Fruit fly (Drosophila melanogaster) whole organism: Measurements from ENCODE around the gene yellow-b.

ENCODE experiments used
- CG8478 ChIP-seq: fragments of >200 bp; optimal IDR thresholded peaks from 2 replicates; lab custom pipeline; 2018; ENCODE audit warnings: inconsistent platforms
- Dll ChIP-seq: fragments of >200 bp; optimal IDR thresholded peaks from 2 replicates; lab custom pipeline; 2017
- pan ChIP-seq: fragments of >200 bp; optimal IDR thresholded peaks from 2 replicates; lab custom pipeline; 2017
- psq ChIP-seq: fragments of >200 bp; optimal IDR thresholded peaks from 2 replicates; lab custom pipeline; 2017

DNA sequence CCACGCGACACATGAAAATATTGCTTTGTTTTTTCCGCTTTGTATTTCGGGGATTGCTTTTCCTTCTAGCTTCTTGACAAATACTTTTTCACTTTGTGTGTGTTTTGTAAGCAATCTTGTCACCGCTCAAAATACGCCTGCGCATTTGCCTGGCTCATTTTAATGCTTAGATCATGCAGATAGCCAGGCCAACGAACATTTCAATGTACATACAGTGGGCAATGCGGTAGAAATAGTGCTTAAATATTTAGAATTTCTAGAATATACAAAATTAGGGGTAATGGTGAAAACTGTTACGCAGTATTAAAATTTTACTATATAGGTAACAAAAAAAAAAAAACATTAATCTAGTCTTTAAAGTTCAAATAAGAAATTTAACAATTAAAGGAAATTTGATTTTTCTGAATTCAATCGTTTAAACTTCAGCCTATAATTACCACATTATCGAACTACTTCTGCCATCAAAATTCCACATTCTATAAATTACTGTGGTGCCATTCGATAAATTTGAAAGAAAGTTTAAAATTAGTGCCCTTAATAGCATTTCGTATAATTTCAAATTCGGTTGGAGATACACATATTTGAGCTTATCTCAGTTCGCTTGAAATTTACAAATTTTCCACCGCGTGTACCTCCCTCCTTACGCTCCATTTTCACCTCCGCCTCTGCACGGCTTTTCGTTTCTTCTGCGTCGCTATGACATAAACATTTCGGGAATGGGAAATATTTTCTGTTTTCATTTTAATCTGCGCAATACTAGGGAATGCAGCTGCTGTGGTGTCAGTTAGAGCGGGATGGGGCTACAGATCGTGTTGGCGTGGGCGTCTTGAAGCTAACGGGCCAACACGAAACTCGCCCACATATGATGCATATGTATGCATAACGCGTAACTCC is 47.0 kb upstream of the yellow-b start:
- TF ChIP-seq Dll (lab: Kevin White, UChicago): no peak
- no peak for TF ChIP-seq pan (lab: Kevin White, UChicago)
- TF ChIP-seq psq (lab: Kevin White, UChicago): no peak
- TF ChIP-seq CG8478: no peak
